Fruit fly (Drosophila melanogaster): ENCODE data around the gene CG43338.
A peak's percentile ranks its signal among the peaks of the same experiment; 100 is the strongest.

dm6 chr2L:18653328-18653675 lies 17.7 kb downstream of the CG43338 start:
- TF ChIP-seq Abd-B (GFP tag; optimal IDR thresholded peaks at IDR 0.05) (no peak), Rel (GFP tag; optimal IDR thresholded peaks at IDR 0.05) (peak; percentile 81), Rel (tag; optimal IDR thresholded peaks at IDR 0.05) (no peak), CrebA (GFP tag; optimal IDR thresholded peaks at IDR 0.05; ENCODE audit: borderline replicate concordance) (no peak), tai (GFP tag; optimal IDR thresholded peaks at IDR 0.05) (peak; percentile 71), N (GFP tag; optimal IDR thresholded peaks at IDR 0.05) (no peak), Mio (GFP tag; optimal IDR thresholded peaks at IDR 0.05) (peak; percentile 26), br (GFP tag; optimal IDR thresholded peaks at IDR 0.05) (peak; percentile 89), Dif (GFP tag; optimal IDR thresholded peaks at IDR 0.05; ENCODE audit: partially characterized antibody) (no peak)

Measured in whole organism, wandering third instar larva.